Fruit fly (Drosophila melanogaster) whole organism, pupa: ENCODE measurements around the gene Pino.

ENCODE experiments used
- CG10348 ChIP-seq: fragments of 200-800 bp; sonication (Bioruptor generic); IDR thresholded peaks from 2 replicates; pipeline ENCODE4 v1.3.6; 2022; ENCODE audit warnings: missing biosample characterization, missing genetic modification characterization
- CG12605 ChIP-seq: fragments of 200-800 bp; sonication (Bioruptor generic); IDR thresholded peaks from 2 replicates; pipeline ENCODE4 v1.3.6; 2022; ENCODE audit warnings: missing biosample characterization, missing genetic modification characterization
- CG17806 ChIP-seq: fragments of 200-800 bp; sonication (Bioruptor generic); optimal IDR thresholded peaks from 2 replicates; lab custom pipeline; 2018; ENCODE audit warnings: missing biosample characterization, mild to moderate bottlenecking, missing genetic modification characterization, moderate library complexity
- CG32121 ChIP-seq: fragments of 200-800 bp; sonication (Bioruptor generic); IDR thresholded peaks from 2 replicates; pipeline ENCODE4 v1.3.6; 2022; ENCODE audit warnings: missing biosample characterization, missing genetic modification characterization
- CG8159 ChIP-seq: fragments of 200-800 bp; sonication (Bioruptor generic); optimal IDR thresholded peaks from 3 replicates; lab custom pipeline; 2018; ENCODE audit warnings: missing biosample characterization, mild to moderate bottlenecking, missing genetic modification characterization, moderate library complexity
- EcR ChIP-seq: fragments of 200-800 bp; sonication (Bioruptor generic); optimal IDR thresholded peaks from 3 replicates; lab custom pipeline; 2019; ENCODE audit warnings: missing biosample characterization, missing genetic modification characterization, mild to moderate bottlenecking, moderate library complexity, missing genetic modification reagents
- Ets98B ChIP-seq: fragments of 200-800 bp; sonication (Bioruptor generic); IDR thresholded peaks from 2 replicates; pipeline ENCODE4 v1.3.6; 2022; ENCODE audit warnings: missing biosample characterization, missing genetic modification characterization
- Pif1B ChIP-seq: fragments of 200-800 bp; sonication (Bioruptor generic); optimal IDR thresholded peaks from 3 replicates; lab custom pipeline; 2016; ENCODE audit warnings: missing biosample characterization, missing genetic modification characterization
- Snoo ChIP-seq: fragments of 200-800 bp; sonication (Bioruptor generic); optimal IDR thresholded peaks from 3 replicates; lab custom pipeline; 2017; ENCODE audit warnings: missing biosample characterization, mild to moderate bottlenecking, missing genetic modification characterization, inconsistent platforms
- fd96Ca ChIP-seq: fragments of 200-800 bp; sonication (Bioruptor generic); IDR thresholded peaks from 3 replicates; pipeline ENCODE4 v1.3.6; 2022; ENCODE audit warnings: missing biosample characterization, missing genetic modification characterization
- gl ChIP-seq: fragments of 200-800 bp; sonication (Bioruptor generic); optimal IDR thresholded peaks from 2 replicates; lab custom pipeline; 2018; ENCODE audit warnings: missing biosample characterization, mild to moderate bottlenecking, missing genetic modification characterization

DNA sequence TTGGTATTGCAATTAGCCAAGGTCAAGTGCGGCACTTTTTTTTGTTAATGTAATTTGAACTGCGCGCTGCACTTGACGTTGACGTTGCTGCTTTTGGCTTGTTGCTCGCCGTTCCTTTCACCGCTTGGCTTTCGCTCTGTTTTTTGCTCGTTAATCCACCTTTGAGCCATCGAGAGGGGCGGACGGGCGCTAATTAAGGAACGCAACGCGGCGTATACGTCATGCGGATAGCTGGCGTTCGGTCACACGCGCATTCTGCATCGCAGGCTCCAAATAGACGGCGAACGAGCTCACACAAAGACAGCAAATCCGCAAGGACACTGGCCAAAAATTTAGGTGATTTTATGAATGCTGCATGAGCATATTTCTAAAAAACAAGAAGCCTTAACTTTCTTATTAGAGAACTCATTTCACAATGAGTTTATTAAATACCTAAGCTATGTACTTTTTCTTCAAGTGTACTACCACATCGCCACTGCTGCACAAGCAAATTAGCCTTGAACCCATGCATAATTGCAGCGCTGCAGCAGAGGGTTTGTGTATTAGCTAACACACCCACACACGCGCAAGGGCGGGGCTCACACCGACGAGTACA is 42.3 kb downstream of the Pino start:
- TF ChIP-seq gl (no peak), fd96Ca (GFP tag; lab: Robert Waterston, UW) (peak; percentile 60; the same call in 2 of the 3 replicates), Snoo (tag; lab: Kevin White, UChicago) (no peak), EcR (GFP tag; lab: Kevin White, UChicago) (no peak), CG10348 (GFP tag; lab: Robert Waterston, UW) (no peak), Ets98B (GFP tag; lab: Robert Waterston, UW) (peak; percentile 52), CG12605 (GFP tag; lab: Robert Waterston, UW) (0 out of 2 replicates have a peak, but pooled peaks have one; percentile 27), Pif1B (no peak), CG8159 (tag; lab: Kevin White, UChicago) (peak; percentile 30), CG17806 (tag; lab: Kevin White, UChicago) (peak; percentile 23), CG32121 (no peak)
